Worm (Caenorhabditis elegans): ENCODE measurements around the gene C18D4.4.

- no peak for TF ChIP-seq F13C5.2 (tag; optimal IDR thresholded peaks at IDR 0.05)
- no peak for TF ChIP-seq ama-1 (optimal IDR thresholded peaks at IDR 0.05)
- TF ChIP-seq tbx-11 (GFP tag; IDR thresholded peaks at IDR 0.05) = no peak
- TF ChIP-seq hmbx-1 (tag; optimal IDR thresholded peaks at IDR 0.05) = no peak
- no peak for TF ChIP-seq tbx-37 (GFP tag; conservative IDR thresholded peaks at IDR 0.05)
- no peak for TF ChIP-seq ceh-36 (tag; optimal IDR thresholded peaks at IDR 0.05)
- TF ChIP-seq hnd-1 (tag; optimal IDR thresholded peaks at IDR 0.05) = no peak
- TF ChIP-seq aly-1 (tag; optimal IDR thresholded peaks at IDR 0.05) = no peak
- no peak for TF ChIP-seq B0310.2 (tag; optimal IDR thresholded peaks at IDR 0.05)
- TF ChIP-seq flt-1 (GFP tag; IDR thresholded peaks at IDR 0.05) = no peak
Observed at ce11 chrV:17520735-17521134, 10.6 kb downstream of the C18D4.4 start, which contains the start of gene fbxa-136.

Data from whole organism, early embryonic.